Fruit fly (Drosophila melanogaster) whole organism, embryonic: ENCODE data around the gene Uggt.

Experiments used
- Antp ChIP-seq: fragments of 200-800 bp; sonication (Bioruptor generic); optimal IDR thresholded peaks from 3 replicates; lab custom pipeline; 2016; ENCODE audit warnings: missing biosample characterization, missing genetic modification characterization
- Atf3 ChIP-seq: fragments of 200-800 bp; sonication (Bioruptor generic); optimal IDR thresholded peaks from 3 replicates; lab custom pipeline; 2016; ENCODE audit warnings: missing biosample characterization, missing genetic modification characterization
- CG10543 ChIP-seq: fragments of 200-800 bp; sonication (Bioruptor generic); optimal IDR thresholded peaks from 3 replicates; lab custom pipeline; 2017; ENCODE audit warnings: missing biosample characterization, mild to moderate bottlenecking, missing genetic modification characterization, moderate library complexity
- CG12942 ChIP-seq: fragments of 200-800 bp; sonication (Bioruptor generic); optimal IDR thresholded peaks from 3 replicates; lab custom pipeline; 2016; ENCODE audit warnings: missing biosample characterization, missing genetic modification characterization
- CG15011 ChIP-seq: fragments of 200-800 bp; sonication (Bioruptor generic); optimal IDR thresholded peaks from 3 replicates; lab custom pipeline; 2018; ENCODE audit warnings: missing biosample characterization, mild to moderate bottlenecking, missing genetic modification characterization
- CG15073 ChIP-seq: fragments of 200-800 bp; sonication (Bioruptor generic); optimal IDR thresholded peaks from 2 replicates; lab custom pipeline; 2016; ENCODE audit warnings: missing biosample characterization, missing genetic modification characterization
- CG15696 ChIP-seq: fragments of 200-800 bp; sonication (Bioruptor generic); optimal IDR thresholded peaks from 2 replicates; lab custom pipeline; 2019; ENCODE audit warnings: missing biosample characterization, mild to moderate bottlenecking, missing genetic modification characterization, moderate library complexity
- CG17186 ChIP-seq: fragments of 200-800 bp; sonication (Bioruptor generic); optimal IDR thresholded peaks from 3 replicates; lab custom pipeline; 2017; ENCODE audit warnings: missing biosample characterization, missing genetic modification reagents, missing genetic modification characterization
- CG17328 ChIP-seq: fragments of 200-800 bp; sonication (Bioruptor generic); IDR thresholded peaks from 2 replicates; pipeline ENCODE4 v1.3.6; 2022; ENCODE audit warnings: missing biosample characterization, missing genetic modification characterization
- CG17359 ChIP-seq: fragments of 200-800 bp; sonication (Bioruptor generic); optimal IDR thresholded peaks from 3 replicates; lab custom pipeline; 2018; ENCODE audit warnings: missing biosample characterization, mild to moderate bottlenecking, missing genetic modification characterization, moderate library complexity
- CG2116 ChIP-seq: fragments of 200-800 bp; sonication (Bioruptor generic); optimal IDR thresholded peaks from 3 replicates; lab custom pipeline; 2018; ENCODE audit warnings: missing biosample characterization, mild to moderate bottlenecking, missing genetic modification characterization
- CG2199 ChIP-seq: fragments of 200-800 bp; sonication (Bioruptor generic); IDR thresholded peaks from 3 replicates; pipeline ENCODE4 v1.3.6; 2022; ENCODE audit warnings: missing biosample characterization, missing genetic modification characterization
- CG4282 ChIP-seq: fragments of 200-800 bp; sonication (Bioruptor generic); optimal IDR thresholded peaks from 2 replicates; lab custom pipeline; 2016; ENCODE audit warnings: missing biosample characterization, missing genetic modification characterization
- CG4328 ChIP-seq: fragments of 200-800 bp; sonication (Bioruptor generic); optimal IDR thresholded peaks from 3 replicates; lab custom pipeline; 2017; ENCODE audit warnings: missing biosample characterization, missing genetic modification reagents, missing genetic modification characterization
- CG4854 ChIP-seq: fragments of 200-800 bp; sonication (Bioruptor generic); optimal IDR thresholded peaks from 2 replicates; lab custom pipeline; 2016; ENCODE audit warnings: missing biosample characterization, missing genetic modification characterization, inconsistent platforms
- CG6175 ChIP-seq: fragments of 200-800 bp; sonication (Bioruptor generic); IDR thresholded peaks from 3 replicates; pipeline ENCODE4 v1.3.6; 2022; ENCODE audit warnings: missing biosample characterization, missing genetic modification characterization
- CG6791 ChIP-seq: fragments of 200-800 bp; sonication (Bioruptor generic); IDR thresholded peaks from 3 replicates; pipeline ENCODE4 v1.3.6; 2022; ENCODE audit warnings: missing biosample characterization, missing genetic modification characterization; ENCODE audit not compliant: partially characterized antibody
- CG7786 ChIP-seq: fragments of 200-800 bp; sonication (Bioruptor generic); optimal IDR thresholded peaks from 2 replicates; lab custom pipeline; 2016; ENCODE audit warnings: missing biosample characterization, missing genetic modification characterization
- CG8089 ChIP-seq: fragments of 200-800 bp; sonication (Bioruptor generic); optimal IDR thresholded peaks from 3 replicates; lab custom pipeline; 2016; ENCODE audit warnings: missing biosample characterization, missing genetic modification characterization
- CG8359 ChIP-seq: fragments of 200-800 bp; sonication (Bioruptor generic); optimal IDR thresholded peaks from 2 replicates; lab custom pipeline; 2017; ENCODE audit warnings: missing biosample characterization, mild to moderate bottlenecking, missing genetic modification characterization, borderline replicate concordance
- CG9932 ChIP-seq: fragments of 200-800 bp; sonication (Bioruptor generic); IDR thresholded peaks from 2 replicates; pipeline ENCODE4 v1.3.6; 2022; ENCODE audit warnings: missing biosample characterization, missing genetic modification characterization
- CHES-1-like ChIP-seq: fragments of 200-800 bp; sonication (Bioruptor generic); optimal IDR thresholded peaks from 2 replicates; lab custom pipeline; 2016; ENCODE audit warnings: missing biosample characterization, missing genetic modification characterization
- Chrac-16 ChIP-seq: fragments of 200-800 bp; sonication (Bioruptor generic); optimal IDR thresholded peaks from 3 replicates; lab custom pipeline; 2016; ENCODE audit warnings: missing biosample characterization, missing genetic modification characterization
- CkIIα-i1 ChIP-seq: fragments of 200-800 bp; sonication (Bioruptor generic); IDR thresholded peaks from 2 replicates; pipeline ENCODE4 v1.3.6; 2022; ENCODE audit warnings: missing biosample characterization, missing genetic modification characterization
- Deaf1 ChIP-seq: fragments of 200-800 bp; optimal IDR thresholded peaks from 3 replicates; lab custom pipeline; 2019; ENCODE audit warnings: missing biosample characterization, mild to moderate bottlenecking, missing genetic modification characterization, moderate library complexity
- Dip2 ChIP-seq: fragments of 200-800 bp; sonication (Bioruptor generic); IDR thresholded peaks from 2 replicates; pipeline ENCODE4 v1.3.6; 2022; ENCODE audit warnings: missing biosample characterization, missing genetic modification characterization
- H15 ChIP-seq: fragments of 200-800 bp; sonication (Bioruptor generic); IDR thresholded peaks from 3 replicates; pipeline ENCODE4 v1.3.6; 2022; ENCODE audit warnings: missing biosample characterization, missing genetic modification characterization
- MBD-R2 ChIP-seq: fragments of 200-800 bp; sonication (Bioruptor generic); IDR thresholded peaks from 2 replicates; pipeline ENCODE4 v1.3.6; 2022; ENCODE audit warnings: missing biosample characterization, missing genetic modification characterization
- Mad ChIP-seq: fragments of 200-800 bp; sonication (Bioruptor generic); optimal IDR thresholded peaks from 2 replicates; lab custom pipeline; 2016; ENCODE audit warnings: missing biosample characterization, missing genetic modification characterization
- Sin3A ChIP-seq: fragments of >200 bp; optimal IDR thresholded peaks from 2 replicates; lab custom pipeline; 2018
- TFAM ChIP-seq: fragments of 200-800 bp; sonication (Bioruptor generic); optimal IDR thresholded peaks from 2 replicates; lab custom pipeline; 2017; ENCODE audit warnings: missing biosample characterization, missing genetic modification characterization, inconsistent platforms
- al ChIP-seq: fragments of 200-800 bp; sonication (Bioruptor generic); IDR thresholded peaks from 2 replicates; pipeline ENCODE4 v1.3.6; 2022; ENCODE audit warnings: missing biosample characterization, missing genetic modification characterization
- amos ChIP-seq: fragments of 200-800 bp; sonication (Bioruptor generic); IDR thresholded peaks from 2 replicates; pipeline ENCODE4 v1.3.6; 2022; ENCODE audit warnings: missing biosample characterization, missing genetic modification characterization; ENCODE audit not compliant: partially characterized antibody
- bowl ChIP-seq: fragments of 200-800 bp; sonication (Bioruptor generic); IDR thresholded peaks from 2 replicates; pipeline ENCODE4 v1.3.6; 2022; ENCODE audit warnings: missing biosample characterization, missing genetic modification characterization
- cad ChIP-seq: fragments of >200 bp; optimal IDR thresholded peaks from 2 replicates; lab custom pipeline; 2017; ENCODE audit warnings: missing biosample characterization, missing genetic modification characterization
- chn ChIP-seq: fragments of 200-800 bp; sonication (Bioruptor generic); optimal IDR thresholded peaks from 2 replicates; lab custom pipeline; 2016; ENCODE audit warnings: missing biosample characterization, missing genetic modification characterization
- ems ChIP-seq: fragments of 200-800 bp; sonication (Bioruptor generic); optimal IDR thresholded peaks from 3 replicates; lab custom pipeline; 2016; ENCODE audit warnings: missing biosample characterization, missing genetic modification characterization
- fd96Cb ChIP-seq: fragments of 200-800 bp; sonication (Bioruptor generic); optimal IDR thresholded peaks from 2 replicates; lab custom pipeline; 2018; ENCODE audit warnings: missing biosample characterization, mild to moderate bottlenecking, missing genetic modification characterization, moderate library complexity
- hth ChIP-seq: fragments of >200 bp; optimal IDR thresholded peaks from 2 replicates; lab custom pipeline; 2017; ENCODE audit warnings: inconsistent platforms
- nau ChIP-seq: fragments of 200-800 bp; sonication (Bioruptor generic); optimal IDR thresholded peaks from 3 replicates; lab custom pipeline; 2017; ENCODE audit warnings: missing biosample characterization, mild to moderate bottlenecking, missing genetic modification characterization, missing genetic modification reagents
- nerfin-2 ChIP-seq: fragments of 200-800 bp; sonication (Bioruptor generic); IDR thresholded peaks from 2 replicates; pipeline ENCODE4 v1.3.6; 2022; ENCODE audit warnings: missing biosample characterization, missing genetic modification characterization; ENCODE audit not compliant: partially characterized antibody
- nom ChIP-seq: fragments of 200-800 bp; sonication (Bioruptor generic); optimal IDR thresholded peaks from 2 replicates; lab custom pipeline; 2017; ENCODE audit warnings: missing biosample characterization, missing genetic modification characterization, mild to moderate bottlenecking, moderate library complexity, missing genetic modification reagents
- pfk ChIP-seq: fragments of 200-800 bp; sonication (Bioruptor generic); optimal IDR thresholded peaks from 2 replicates; lab custom pipeline; 2018; ENCODE audit warnings: missing biosample characterization, mild to moderate bottlenecking, missing genetic modification characterization, moderate library complexity
- pita ChIP-seq: fragments of 200-800 bp; sonication (Bioruptor generic); optimal IDR thresholded peaks from 2 replicates; lab custom pipeline; 2017; ENCODE audit warnings: missing biosample characterization, mild to moderate bottlenecking, missing genetic modification characterization
- psq ChIP-seq: fragments of 200-800 bp; sonication (Bioruptor generic); optimal IDR thresholded peaks from 2 replicates; lab custom pipeline; 2017; ENCODE audit warnings: missing biosample characterization, missing genetic modification characterization
- rib ChIP-seq: fragments of 200-800 bp; sonication (Bioruptor generic); IDR thresholded peaks from 2 replicates; pipeline ENCODE4 v1.3.6; 2022; ENCODE audit warnings: missing biosample characterization, missing genetic modification characterization
- slp2 ChIP-seq: fragments of 200-800 bp; sonication (Bioruptor generic); optimal IDR thresholded peaks from 2 replicates; lab custom pipeline; 2016; ENCODE audit warnings: missing biosample characterization, missing genetic modification characterization
- stc ChIP-seq: fragments of 200-800 bp; sonication (Bioruptor generic); IDR thresholded peaks from 2 replicates; pipeline ENCODE4 v1.3.6; 2022; ENCODE audit warnings: missing biosample characterization, missing genetic modification characterization
- zfh1 ChIP-seq: fragments of 200-800 bp; sonication (Bioruptor generic); IDR thresholded peaks from 3 replicates; pipeline ENCODE4 v1.3.6; 2022; ENCODE audit warnings: missing biosample characterization, missing genetic modification characterization

The Uggt gene

DNA sequence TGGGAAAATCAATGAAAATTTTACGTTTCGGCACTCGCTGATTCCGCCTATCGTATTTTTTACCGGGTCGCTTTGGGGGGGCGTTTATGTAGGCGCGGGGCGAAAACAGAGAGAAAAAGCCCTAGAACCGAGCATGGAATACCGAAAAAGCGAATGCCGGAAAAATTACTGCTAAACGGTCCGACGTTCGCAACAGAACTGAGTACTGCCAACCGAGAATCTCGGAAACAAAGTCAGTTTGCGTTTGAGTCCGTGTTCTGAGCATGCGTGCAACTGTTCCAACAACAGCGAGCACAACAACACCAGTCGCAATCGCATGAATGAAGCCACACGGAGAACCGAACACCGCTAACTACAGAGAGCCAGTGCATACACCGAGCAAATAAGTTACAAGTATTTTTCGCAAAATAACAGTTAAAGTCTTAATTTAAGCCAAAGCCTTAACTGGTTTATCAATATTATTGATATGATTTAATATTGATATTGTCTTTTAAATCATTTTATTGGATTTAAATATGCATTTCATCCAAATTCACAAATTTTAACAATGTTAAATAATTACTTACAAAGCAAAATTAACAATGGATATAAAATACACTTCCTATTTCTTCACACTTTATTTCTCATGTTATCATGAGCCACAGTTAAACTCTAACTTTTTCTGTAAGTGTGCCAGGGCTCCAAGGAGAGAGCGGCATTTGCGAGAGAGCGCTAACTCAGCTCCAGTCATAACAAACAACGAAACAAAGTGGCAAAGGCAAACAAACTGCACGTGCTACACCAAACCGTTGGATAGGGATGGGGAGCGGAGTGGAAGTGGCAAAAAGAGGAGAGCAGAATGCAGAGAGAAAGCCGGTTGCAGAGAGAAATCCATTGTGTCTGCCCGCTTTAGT, 18.0 kb downstream of the Uggt start, which contains the start of gene CG3961 (continued):
- TF ChIP-seq CG6791 (GFP tag; lab: Robert Waterston, UW) (0 out of 3 replicates have a peak, but pooled peaks have one; percentile 21), al (GFP tag; lab: Robert Waterston, UW) (peak; percentile 73), CG15696 (tag; lab: Kevin White, UChicago) (peak; percentile 94), nom (GFP tag; lab: Kevin White, UChicago) (peak; percentile 97), CHES-1-like (GFP tag; lab: Kevin White, UChicago) (peak; percentile 83), slp2 (peak; percentile 84), Chrac-16 (GFP tag; lab: Kevin White, UChicago) (peak; percentile 96), CG6175 (GFP tag; lab: Robert Waterston, UW) (no peak), stc (GFP tag; lab: Robert Waterston, UW) (peak; percentile 92), CG8089 (GFP tag; lab: Kevin White, UChicago) (peak; percentile 83), MBD-R2 (GFP tag; lab: Robert Waterston, UW) (peak; percentile 44; the same call in 1 of the 2 replicates), pfk (GFP tag; lab: Kevin White, UChicago) (no peak), Sin3A (no peak), ems (GFP tag; lab: Kevin White, UChicago) (peak; percentile 86), hth (lab: Kevin White, UChicago) (no peak), CG2116 (GFP tag; lab: Kevin White, UChicago) (peak; percentile 90), CG9932 (GFP tag; lab: Robert Waterston, UW) (peak; percentile 72), amos (GFP tag; lab: Robert Waterston, UW) (no peak; the same call in 1 of the 2 replicates), cad (no peak), CG17328 (GFP tag; lab: Robert Waterston, UW) (peak; percentile 92), CG8359 (GFP tag; lab: Kevin White, UChicago) (peak; percentile 93), CG17186 (GFP tag; lab: Kevin White, UChicago) (peak; percentile 91), zfh1 (GFP tag; lab: Robert Waterston, UW) (peak; percentile 85), nau (GFP tag; lab: Kevin White, UChicago) (peak; percentile 95), Antp (GFP tag; lab: Kevin White, UChicago) (peak; percentile 72), CG4282 (peak; percentile 2), H15 (GFP tag; lab: Robert Waterston, UW) (peak; percentile 80), Deaf1 (tag; lab: Kevin White, UChicago) (peak; percentile 86), nerfin-2 (GFP tag; lab: Robert Waterston, UW) (0 out of 2 replicates have a peak, but pooled peaks have one; percentile 16), CG4328 (GFP tag; lab: Kevin White, UChicago) (peak; percentile 96), rib (GFP tag; lab: Robert Waterston, UW) (no peak), CG2199 (GFP tag; lab: Robert Waterston, UW) (0 out of 3 replicates have a peak, but pooled peaks have one; percentile 8), CG10543 (GFP tag; lab: Kevin White, UChicago) (peak; percentile 95), CG12942 (GFP tag; lab: Kevin White, UChicago) (peak; percentile 97), bowl (GFP tag; lab: Robert Waterston, UW) (peak; percentile 52; the same call in 1 of the 2 replicates), CG17359 (tag; lab: Kevin White, UChicago) (peak; percentile 97), CkIIα-i1 (GFP tag; lab: Robert Waterston, UW) (no peak), Atf3 (peak; percentile 88), fd96Cb (tag; lab: Kevin White, UChicago) (peak; percentile 98), TFAM (GFP tag; lab: Kevin White, UChicago) (peak; percentile 88), pita (no peak), CG15011 (GFP tag; lab: Kevin White, UChicago) (peak; percentile 97), psq (GFP tag; lab: Kevin White, UChicago) (peak; percentile 89), Mad (GFP tag; lab: Kevin White, UChicago) (peak; percentile 91), CG4854 (peak; percentile 84), CG15073 (GFP tag; lab: Kevin White, UChicago) (peak; percentile 77), chn (GFP tag; lab: Kevin White, UChicago) (peak; percentile 92), CG7786 (peak; percentile 82), Dip2 (GFP tag; lab: Robert Waterston, UW) (no peak; the same call in 1 of the 2 replicates)
